Worm (Caenorhabditis elegans) whole organism, L3 larva: Measurements from ENCODE around the gene C16D2.1.

Experiments
- R02D3.7 ChIP-seq: fragments of 150-350 bp; optimal IDR thresholded peaks from 2 replicates; lab custom pipeline; 2014; ENCODE audit warnings: missing biosample characterization, missing genetic modification characterization
- ZK546.5 ChIP-seq: sonication (generic microtip); optimal IDR thresholded peaks from 2 replicates; lab custom pipeline; 2017; ENCODE audit warnings: missing biosample characterization, missing genetic modification characterization
- ama-1 ChIP-seq: fragments of 150-350 bp; optimal IDR thresholded peaks from 2 replicates; lab custom pipeline; 2018
- ceh-16 ChIP-seq: sonication (generic microtip); optimal IDR thresholded peaks from 2 replicates; lab custom pipeline; 2017; ENCODE audit warnings: missing biosample characterization, missing genetic modification characterization
- ceh-28 ChIP-seq: fragments of 150-350 bp; optimal IDR thresholded peaks from 2 replicates; lab custom pipeline; 2014; ENCODE audit warnings: missing biosample characterization, missing genetic modification reagents, missing genetic modification characterization
- ceh-9 ChIP-seq: sonication (generic microtip); optimal IDR thresholded peaks from 2 replicates; lab custom pipeline; 2018; ENCODE audit warnings: missing biosample characterization, missing genetic modification characterization
- egl-27 ChIP-seq: sonication (generic microtip); optimal IDR thresholded peaks from 4 replicates; lab custom pipeline; 2017; ENCODE audit warnings: missing biosample characterization, missing genetic modification reagents, missing genetic modification characterization
- egl-5 ChIP-seq: fragments of 150-350 bp; optimal IDR thresholded peaks from 2 replicates; lab custom pipeline; 2017; ENCODE audit warnings: missing biosample characterization, missing genetic modification reagents, missing genetic modification characterization, inconsistent platforms
- elt-2 ChIP-seq: sonication (generic microtip); optimal IDR thresholded peaks from 2 replicates; lab custom pipeline; 2016; ENCODE audit warnings: missing genetic modification reagents, mild to moderate bottlenecking, missing genetic modification characterization, missing compliant biosample characterization
- fkh-2 ChIP-seq: fragments of 150-350 bp; optimal IDR thresholded peaks from 2 replicates; lab custom pipeline; 2014; ENCODE audit warnings: missing biosample characterization, missing genetic modification reagents, missing genetic modification characterization
- fos-1 ChIP-seq: fragments of 150-350 bp; optimal IDR thresholded peaks from 2 replicates; lab custom pipeline; 2014; ENCODE audit warnings: missing biosample characterization, missing genetic modification characterization
- lin-39 ChIP-seq: fragments of 150-350 bp; optimal IDR thresholded peaks from 2 replicates; lab custom pipeline; 2018; ENCODE audit warnings: missing biosample characterization, missing genetic modification reagents, missing genetic modification characterization
- lsy-12 ChIP-seq: sonication (generic microtip); optimal IDR thresholded peaks from 2 replicates; lab custom pipeline; 2016; ENCODE audit warnings: mild to moderate bottlenecking, missing genetic modification characterization, missing compliant biosample characterization
- mdl-1 ChIP-seq: fragments of 150-350 bp; optimal IDR thresholded peaks from 2 replicates; lab custom pipeline; 2014; ENCODE audit warnings: missing biosample characterization, missing genetic modification characterization
- mml-1 ChIP-seq: fragments of 150-350 bp; sonication (generic microtip); optimal IDR thresholded peaks from 3 replicates; lab custom pipeline; 2014; ENCODE audit warnings: missing biosample characterization, missing genetic modification characterization
- nhr-12 ChIP-seq: fragments of 150-350 bp; optimal IDR thresholded peaks from 2 replicates; lab custom pipeline; 2014; ENCODE audit warnings: missing biosample characterization, missing genetic modification characterization
- nhr-237 ChIP-seq: fragments of 150-350 bp; optimal IDR thresholded peaks from 2 replicates; lab custom pipeline; 2014; ENCODE audit warnings: missing biosample characterization, missing genetic modification characterization
- nhr-25 ChIP-seq: sonication (generic microtip); optimal IDR thresholded peaks from 2 replicates; lab custom pipeline; 2017; ENCODE audit warnings: missing biosample characterization, missing genetic modification characterization
- nhr-43 ChIP-seq: sonication (generic microtip); optimal IDR thresholded peaks from 2 replicates; lab custom pipeline; 2016; ENCODE audit warnings: mild to moderate bottlenecking, missing genetic modification characterization, missing compliant biosample characterization; ENCODE audit not compliant: poor library complexity, severe bottlenecking
- nhr-76 ChIP-seq: fragments of 150-350 bp; sonication (generic microtip); optimal IDR thresholded peaks from 5 replicates; lab custom pipeline; 2014; ENCODE audit warnings: missing biosample characterization, missing genetic modification characterization
- nhr-77 ChIP-seq: fragments of 150-350 bp; optimal IDR thresholded peaks from 2 replicates; lab custom pipeline; 2014; ENCODE audit warnings: missing biosample characterization, missing genetic modification characterization
- pha-4 ChIP-seq: fragments of 150-350 bp; optimal IDR thresholded peaks from 2 replicates; lab custom pipeline; 2014; ENCODE audit warnings: missing biosample characterization, missing genetic modification reagents, missing genetic modification characterization
- pqm-1 ChIP-seq: fragments of 150-350 bp; optimal IDR thresholded peaks from 2 replicates; lab custom pipeline; 2017; ENCODE audit warnings: missing biosample characterization, missing genetic modification characterization, inconsistent platforms
- sea-2 ChIP-seq: fragments of 150-350 bp; sonication (generic microtip); optimal IDR thresholded peaks from 4 replicates; lab custom pipeline; 2014; ENCODE audit warnings: missing biosample characterization, missing genetic modification reagents, missing genetic modification characterization
- skn-1 ChIP-seq: fragments of 150-350 bp; optimal IDR thresholded peaks from 2 replicates; lab custom pipeline; 2014; ENCODE audit warnings: missing biosample characterization, missing genetic modification characterization
- snpc-4 ChIP-seq: fragments of 150-350 bp; optimal IDR thresholded peaks from 2 replicates; lab custom pipeline; 2014; ENCODE audit warnings: missing biosample characterization, missing genetic modification characterization
- tbx-2 ChIP-seq: sonication (generic microtip); optimal IDR thresholded peaks from 2 replicates; lab custom pipeline; 2016; ENCODE audit warnings: mild to moderate bottlenecking, missing genetic modification characterization, missing compliant biosample characterization
- unc-39 ChIP-seq: sonication (generic microtip); optimal IDR thresholded peaks from 4 replicates; lab custom pipeline; 2017; ENCODE audit warnings: missing biosample characterization, missing genetic modification characterization
- unc-62 ChIP-seq: fragments of 150-350 bp; sonication (generic microtip); optimal IDR thresholded peaks from 4 replicates; lab custom pipeline; 2014; ENCODE audit warnings: missing biosample characterization, missing genetic modification reagents, missing genetic modification characterization
- zag-1 ChIP-seq: fragments of 150-350 bp; optimal IDR thresholded peaks from 2 replicates; lab custom pipeline; 2014; ENCODE audit warnings: missing biosample characterization, missing genetic modification characterization
- ztf-11 ChIP-seq: fragments of 150-350 bp; optimal IDR thresholded peaks from 2 replicates; lab custom pipeline; 2014; ENCODE audit warnings: missing biosample characterization, missing genetic modification characterization
- ztf-4 ChIP-seq: fragments of 150-350 bp; optimal IDR thresholded peaks from 2 replicates; lab custom pipeline; 2014; ENCODE audit warnings: missing biosample characterization, missing genetic modification characterization

The C16D2.1 gene

DNA sequence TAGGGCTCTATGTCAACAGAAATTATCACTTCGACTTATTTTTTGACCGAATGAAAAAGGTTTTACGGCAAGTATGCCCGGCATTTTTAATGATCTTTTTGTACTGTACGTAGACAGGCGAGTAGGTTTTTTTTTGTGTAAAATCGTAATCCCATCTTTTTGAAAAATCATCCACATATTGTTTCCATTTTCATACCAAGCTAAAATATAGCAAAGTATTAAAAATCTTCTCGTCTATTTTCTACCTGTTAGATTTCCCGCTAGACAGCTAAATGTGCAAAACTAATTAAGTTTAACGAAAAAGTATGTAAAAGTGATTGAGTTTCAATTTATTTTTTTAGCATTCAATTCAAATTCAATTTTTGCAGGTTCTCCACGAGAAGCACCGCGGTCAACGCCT is at the start of gene C16D2.1:
C16D2.1 (plus strand) TSS at position 301 of the 400 bp plus-strand sequence.
- TF ChIP-seq lin-39 (tag; lab: Kevin White, UChicago) = no peak
- TF ChIP-seq, all 47 proteins: peak for 0

DNA sequence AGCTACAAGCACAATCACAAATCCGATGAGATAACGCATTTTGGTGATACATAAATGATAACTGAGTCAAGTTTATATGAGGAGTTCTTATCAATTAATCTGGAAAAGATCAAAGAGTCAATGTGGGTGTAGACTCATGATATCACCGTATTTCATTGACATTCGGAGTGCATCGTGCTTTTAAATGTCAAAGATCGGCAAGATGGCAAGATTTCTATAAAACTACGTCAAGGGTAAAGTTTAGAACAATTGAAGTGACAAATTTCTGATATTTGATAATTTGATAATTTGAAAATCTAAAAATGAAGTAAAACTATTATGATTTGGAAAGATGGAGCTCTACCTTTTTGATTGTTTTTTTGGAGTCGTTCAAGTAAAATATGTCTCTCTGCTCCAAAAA is 48.4 kb upstream of the C16D2.1 start, which contains the start of gene sysm-1:
sysm-1 (minus strand) TSS at position 101 of the 400 bp plus-strand sequence.
- TF ChIP-seq elt-2 (tag; lab: Kevin White, UChicago) = peak; percentile 27
- no peak for TF ChIP-seq unc-62 (GFP tag; lab: Kevin White, UChicago)

DNA sequence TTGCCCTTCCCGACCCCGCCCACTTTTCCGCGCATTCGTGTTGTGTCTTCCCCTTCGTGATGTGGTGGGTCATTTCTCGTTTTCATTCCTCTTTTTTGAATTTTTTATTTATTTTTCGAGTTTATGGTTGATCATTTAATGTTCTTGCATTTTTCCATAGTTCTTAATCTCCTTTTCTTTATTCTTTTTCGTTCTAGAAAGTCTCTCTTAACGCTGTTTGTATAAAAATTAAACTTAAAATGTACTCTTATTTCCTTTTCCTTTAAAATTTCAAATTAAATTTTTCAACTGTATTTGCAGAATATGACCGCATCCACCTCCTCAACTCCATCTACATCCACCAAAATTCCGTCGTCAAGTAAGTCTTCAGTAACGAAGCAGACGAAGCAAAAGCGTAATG is 45.2 kb upstream of the C16D2.1 start, which contains the start of gene hlh-3:
hlh-3 (plus strand) TSS at position 301 of the 400 bp plus-strand sequence.
- TF ChIP-seq tbx-2 (tag; lab: Kevin White, UChicago) (no peak), ZK546.5 (tag; lab: Kevin White, UChicago) (no peak), fos-1 (no peak), sea-2 (no peak), ceh-16 (no peak), mml-1 (tag; lab: Kevin White, UChicago) (no peak), pqm-1 (no peak)

DNA sequence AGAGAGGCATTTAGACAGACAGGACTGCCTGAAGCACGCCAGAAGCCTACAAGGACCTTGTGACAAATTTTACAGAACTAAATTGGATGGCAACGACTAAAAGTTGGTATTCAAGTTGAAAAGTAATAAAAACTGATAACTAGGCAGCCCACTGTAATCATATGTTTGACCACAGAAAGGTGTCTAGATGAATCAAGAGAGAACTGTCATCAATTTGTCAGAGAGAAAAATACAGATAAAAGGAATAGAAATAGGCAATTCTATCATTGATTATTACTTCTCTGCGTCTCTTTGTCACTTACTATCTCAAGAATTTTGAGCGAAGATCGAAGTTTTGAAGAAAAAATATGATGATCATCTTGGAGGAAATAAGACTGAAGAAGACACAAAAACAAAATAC is 38.6 kb upstream of the C16D2.1 start:
- no peak for TF ChIP-seq R02D3.7
- peak; percentile 67 for TF ChIP-seq pqm-1
- no peak for TF ChIP-seq nhr-237
- no peak for TF ChIP-seq ztf-4 (tag; lab: Kevin White, UChicago)
- no peak for TF ChIP-seq ceh-9
- TF ChIP-seq ztf-11 (tag; lab: Kevin White, UChicago) = no peak
- no peak for TF ChIP-seq fkh-2 (tag; lab: Kevin White, UChicago)
- peak; percentile 57 for TF ChIP-seq elt-2 (tag; lab: Kevin White, UChicago)
- no peak for TF ChIP-seq zag-1 (tag; lab: Kevin White, UChicago)
- TF ChIP-seq ceh-28 (tag; lab: Kevin White, UChicago) = peak; percentile 34
- TF ChIP-seq skn-1 = no peak
- no peak for TF ChIP-seq egl-5 (tag; lab: Kevin White, UChicago)

DNA sequence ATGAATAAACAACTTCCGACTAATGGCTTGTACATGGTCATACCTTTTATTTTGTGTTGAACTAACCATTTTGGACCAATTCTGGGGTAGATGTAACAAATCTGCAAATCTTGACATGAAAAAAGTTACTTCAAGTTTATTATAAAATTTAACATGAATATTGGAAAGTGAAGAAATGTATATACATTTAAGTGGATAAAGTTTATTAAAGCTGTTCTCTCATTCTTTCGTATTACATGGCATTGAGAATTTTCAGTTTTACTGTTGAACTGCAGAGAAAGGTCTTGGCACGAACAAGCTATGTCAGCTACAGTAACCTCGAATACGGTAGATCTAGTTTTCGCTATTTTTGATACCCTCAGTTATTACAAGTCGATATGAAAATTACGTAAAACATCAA is 37.9 kb upstream of the C16D2.1 start, which contains the start of gene C07H4.1:
C07H4.1 (minus strand) TSS at position 101 of the 400 bp plus-strand sequence.
- TF ChIP-seq R02D3.7 = no peak

DNA sequence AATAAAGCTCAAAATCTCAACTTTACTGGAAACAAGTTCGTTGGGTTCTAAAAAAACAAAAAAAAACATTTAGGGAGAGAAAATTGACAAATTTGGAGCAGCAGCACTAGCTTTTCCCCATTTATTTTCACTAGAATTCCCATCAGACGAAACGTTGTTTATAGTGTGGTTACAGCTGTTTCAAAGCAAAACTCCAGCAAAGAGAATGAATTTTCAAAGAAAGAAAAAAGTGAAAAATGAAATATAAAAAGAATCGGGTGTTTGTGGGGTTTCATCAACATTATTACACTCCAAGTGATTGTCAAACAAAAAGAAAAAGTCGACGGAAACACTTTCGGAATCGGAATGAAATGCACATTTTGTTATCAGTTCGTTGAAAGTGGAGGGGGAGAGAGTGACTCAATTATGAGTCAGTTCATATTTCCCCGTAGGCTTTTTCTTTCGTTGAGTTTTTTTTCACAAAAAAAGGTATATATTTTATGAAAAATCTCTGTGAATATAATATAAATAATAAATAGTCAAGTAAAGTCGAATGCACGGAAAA is 37.1 kb upstream of the C16D2.1 start:
- TF ChIP-seq nhr-77 (no peak), mdl-1 (no peak), egl-27 (no peak), lsy-12 (tag; lab: Kevin White, UChicago) (no peak), nhr-43 (tag; lab: Kevin White, UChicago) (no peak), lin-39 (tag; lab: Kevin White, UChicago) (no peak), nhr-76 (tag; lab: Kevin White, UChicago) (no peak), unc-39 (tag; lab: Kevin White, UChicago) (no peak), snpc-4 (tag; lab: Kevin White, UChicago) (no peak), nhr-25 (tag; lab: Kevin White, UChicago) (no peak), elt-2 (tag; lab: Kevin White, UChicago) (peak; percentile 49), fkh-2 (tag; lab: Kevin White, UChicago) (no peak), ama-1 (lab: Kevin White, UChicago) (no peak), nhr-12 (tag; lab: Kevin White, UChicago) (no peak), pqm-1 (peak; percentile 52), skn-1 (no peak), sea-2 (no peak), nhr-237 (no peak), ztf-11 (tag; lab: Kevin White, UChicago) (no peak), pha-4 (tag; lab: Kevin White, UChicago) (peak; percentile 27), unc-62 (GFP tag; lab: Kevin White, UChicago) (no peak), ceh-9 (no peak), tbx-2 (tag; lab: Kevin White, UChicago) (no peak), ceh-28 (tag; lab: Kevin White, UChicago) (no peak)
